Worm (Caenorhabditis elegans) whole organism, young adult: ENCODE measurements around the gene ZC190.2.

Experiments
- B0336.3 ChIP-seq: fragments of 200-800 bp; sonication (Bioruptor generic); IDR thresholded peaks from 2 replicates; pipeline ENCODE4 v1.3.6; 2022; ENCODE audit warnings: missing genetic modification characterization, missing compliant biosample characterization
- F37B4.10 ChIP-seq: fragments of 200-800 bp; sonication (Bioruptor generic); IDR thresholded peaks from 2 replicates; pipeline ENCODE4 v1.3.6; 2022; ENCODE audit warnings: missing genetic modification characterization, missing compliant biosample characterization
- F49E8.2 ChIP-seq: sonication (generic microtip); optimal IDR thresholded peaks from 3 replicates; lab custom pipeline; 2017; ENCODE audit warnings: missing genetic modification characterization, mild to moderate bottlenecking, missing compliant biosample characterization, antibody characterized with exemption, moderate library complexity; ENCODE audit not compliant: insufficient read depth
- F52B5.7 ChIP-seq: sonication (generic microtip); optimal IDR thresholded peaks from 2 replicates; lab custom pipeline; 2016; ENCODE audit warnings: mild to moderate bottlenecking, missing genetic modification characterization, missing compliant biosample characterization
- Y53G8AR.9 ChIP-seq: fragments of 200-800 bp; sonication (Bioruptor generic); conservative IDR thresholded peaks from 2 replicates; pipeline ENCODE4 v1.3.6; 2022; ENCODE audit warnings: missing genetic modification reagents, missing genetic modification characterization, missing compliant biosample characterization
- aptf-3 ChIP-seq: fragments of 200-800 bp; sonication (Bioruptor generic); IDR thresholded peaks from 2 replicates; pipeline ENCODE4 v1.3.6; 2022; ENCODE audit warnings: missing genetic modification characterization, missing compliant biosample characterization
- bed-2 ChIP-seq: fragments of 200-800 bp; sonication (Bioruptor generic); IDR thresholded peaks from 2 replicates; pipeline ENCODE4 v1.3.6; 2022; ENCODE audit warnings: missing genetic modification reagents, missing genetic modification characterization, missing compliant biosample characterization
- cebp-2 ChIP-seq: fragments of 200-800 bp; sonication (Bioruptor generic); IDR thresholded peaks from 2 replicates; pipeline ENCODE4 v1.3.6; 2022; ENCODE audit warnings: missing genetic modification characterization, missing compliant biosample characterization
- ceh-40 ChIP-seq: fragments of 200-800 bp; sonication (Bioruptor generic); IDR thresholded peaks from 2 replicates; pipeline ENCODE4 v1.3.6; 2022; ENCODE audit warnings: missing genetic modification characterization, missing compliant biosample characterization
- ceh-58 ChIP-seq: fragments of 200-800 bp; sonication (Bioruptor generic); IDR thresholded peaks from 2 replicates; pipeline ENCODE4 v1.3.6; 2022; ENCODE audit warnings: missing genetic modification characterization, missing compliant biosample characterization
- dpff-1 ChIP-seq: sonication (generic microtip); optimal IDR thresholded peaks from 2 replicates; lab custom pipeline; 2017; ENCODE audit warnings: mild to moderate bottlenecking, missing genetic modification characterization, missing compliant biosample characterization
- egl-18 ChIP-seq: fragments of 200-800 bp; sonication (Bioruptor generic); IDR thresholded peaks from 2 replicates; pipeline ENCODE4 v1.3.6; 2022; ENCODE audit warnings: missing genetic modification reagents, missing genetic modification characterization, missing compliant biosample characterization
- ekl-4 ChIP-seq: fragments of 200-800 bp; sonication (Bioruptor generic); IDR thresholded peaks from 2 replicates; pipeline ENCODE4 v1.3.6; 2022; ENCODE audit warnings: missing genetic modification reagents, missing genetic modification characterization, missing compliant biosample characterization
- ets-4 ChIP-seq: fragments of 200-800 bp; sonication (Bioruptor generic); optimal IDR thresholded peaks from 2 replicates; lab custom pipeline; 2018; ENCODE audit warnings: mild to moderate bottlenecking, missing genetic modification characterization, missing compliant biosample characterization
- gei-17 ChIP-seq: fragments of 200-800 bp; sonication (Bioruptor generic); optimal IDR thresholded peaks from 2 replicates; lab custom pipeline; 2018; ENCODE audit warnings: mild to moderate bottlenecking, missing genetic modification characterization, missing compliant biosample characterization
- him-1 ChIP-seq: sonication (generic microtip); optimal IDR thresholded peaks from 2 replicates; lab custom pipeline; 2016; ENCODE audit warnings: missing genotype, missing genetic modification reagents, missing genetic modification characterization, missing compliant biosample characterization
- hlh-12 ChIP-seq: sonication (generic microtip); optimal IDR thresholded peaks from 2 replicates; lab custom pipeline; 2016; ENCODE audit warnings: missing genetic modification characterization, missing compliant biosample characterization
- let-526 ChIP-seq: fragments of 200-800 bp; sonication (Bioruptor generic); IDR thresholded peaks from 2 replicates; pipeline ENCODE4 v1.3.6; 2022; ENCODE audit warnings: missing genetic modification reagents, missing genetic modification characterization, missing compliant biosample characterization
- lir-1 ChIP-seq: fragments of 200-800 bp; sonication (Bioruptor generic); conservative IDR thresholded peaks from 2 replicates; pipeline ENCODE4 v1.3.6; 2022; ENCODE audit warnings: missing genetic modification reagents, missing genetic modification characterization, missing compliant biosample characterization
- lsl-1 ChIP-seq: fragments of 200-800 bp; sonication (Bioruptor generic); optimal IDR thresholded peaks from 2 replicates; lab custom pipeline; 2018; ENCODE audit warnings: mild to moderate bottlenecking, missing genetic modification characterization, moderate library complexity, missing compliant biosample characterization
- madf-3 ChIP-seq: fragments of 200-800 bp; sonication (Bioruptor generic); IDR thresholded peaks from 2 replicates; pipeline ENCODE4 v1.3.6; 2022; ENCODE audit warnings: missing genetic modification reagents, missing genetic modification characterization, missing compliant biosample characterization
- madf-6 ChIP-seq: fragments of 200-800 bp; sonication (Bioruptor generic); IDR thresholded peaks from 2 replicates; pipeline ENCODE4 v1.3.6; 2022; ENCODE audit warnings: missing genetic modification reagents, missing genetic modification characterization, missing compliant biosample characterization
- madf-8 ChIP-seq: fragments of 200-800 bp; sonication (Bioruptor generic); conservative IDR thresholded peaks from 2 replicates; pipeline ENCODE4 v1.3.6; 2022; ENCODE audit warnings: missing genetic modification reagents, missing genetic modification characterization, missing compliant biosample characterization
- mel-28 ChIP-seq: sonication (generic microtip); optimal IDR thresholded peaks from 2 replicates; lab custom pipeline; 2016; ENCODE audit warnings: borderline replicate concordance, mild to moderate bottlenecking, missing genetic modification characterization, missing compliant biosample characterization
- nfya-2 ChIP-seq: fragments of 200-800 bp; sonication (Bioruptor generic); IDR thresholded peaks from 2 replicates; pipeline ENCODE4 v1.3.6; 2022; ENCODE audit warnings: missing genetic modification reagents, missing genetic modification characterization, missing compliant biosample characterization
- nhr-80 ChIP-seq: sonication (generic microtip); optimal IDR thresholded peaks from 2 replicates; lab custom pipeline; 2016; ENCODE audit warnings: missing genetic modification characterization, missing compliant biosample characterization
- rec-8 ChIP-seq, 2 experiments: sonication (generic microtip); optimal IDR thresholded peaks; 2 replicates each; lab custom pipeline; 2016; ENCODE audit warnings: mild to moderate bottlenecking in 2 of 2, missing genetic modification characterization in 2 of 2, missing genetic modification reagents in 2 of 2, missing genotype in 2 of 2, missing biosample characterization in 1 of 2, missing compliant biosample characterization in 1 of 2, moderate library complexity in 1 of 2
- repo-1 ChIP-seq: sonication (generic microtip); optimal IDR thresholded peaks from 2 replicates; lab custom pipeline; 2017; ENCODE audit warnings: mild to moderate bottlenecking, missing genetic modification characterization, missing compliant biosample characterization
- rpc-1 ChIP-seq, 2 experiments: fragments of 150-350 bp in 1 of 2; sonication (generic microtip) in 1 of 2; optimal IDR thresholded peaks; 2 replicates each; lab custom pipeline; 2014 to 2018; ENCODE audit warnings: missing biosample characterization in 1 of 2, missing genetic modification characterization in 1 of 2, missing genetic modification reagents in 1 of 2, missing genotype in 1 of 2
- snpc-1.1 ChIP-seq: sonication (generic microtip); optimal IDR thresholded peaks from 2 replicates; lab custom pipeline; 2017; ENCODE audit warnings: missing genetic modification characterization, mild to moderate bottlenecking, missing compliant biosample characterization, antibody characterized with exemption, moderate library complexity, missing genotype, missing genetic modification reagents; ENCODE audit not compliant: insufficient read depth
- snpc-4 ChIP-seq, 5 experiments: fragments of 150-350 bp in 1 of 5; sonication (generic microtip) in 4 of 5; optimal IDR thresholded peaks; 2 replicates each; lab custom pipeline; 2014 to 2018; ENCODE audit warnings: missing genetic modification characterization in 5 of 5, missing biosample characterization in 3 of 5, antibody characterized with exemption in 2 of 5, mild to moderate bottlenecking in 2 of 5, missing compliant biosample characterization in 2 of 5, missing genotype in 2 of 5, moderate library complexity in 2 of 5, missing genetic modification reagents in 1 of 5
- somi-1 ChIP-seq: fragments of 200-800 bp; sonication (Bioruptor generic); optimal IDR thresholded peaks from 2 replicates; lab custom pipeline; 2018; ENCODE audit warnings: mild to moderate bottlenecking, missing genetic modification characterization, missing compliant biosample characterization
- unc-130 ChIP-seq: sonication (generic microtip); optimal IDR thresholded peaks from 2 replicates; lab custom pipeline; 2016; ENCODE audit warnings: missing genetic modification reagents, missing genetic modification characterization, missing compliant biosample characterization
- zim-3 ChIP-seq: sonication (generic microtip); optimal IDR thresholded peaks from 2 replicates; lab custom pipeline; 2017; ENCODE audit warnings: mild to moderate bottlenecking, missing genetic modification characterization, moderate library complexity, missing compliant biosample characterization
- ztf-18 ChIP-seq: sonication (generic microtip); optimal IDR thresholded peaks from 2 replicates; lab custom pipeline; 2016; ENCODE audit warnings: missing genotype, mild to moderate bottlenecking, missing genetic modification characterization, missing compliant biosample characterization

The ZC190.2 gene

ce11 chrV:8681050-8681449, at the start of gene ZC190.2:
Gene ZC190.2 (plus strand): TSS chrV:8681350.
- TF ChIP-seq F49E8.2 (tag; lab: Kevin White, UChicago) (no peak), mel-28 (tag; lab: Kevin White, UChicago) (no peak), snpc-1.1 (tag; lab: Kevin White, UChicago) (no peak), zim-3 (tag; lab: Kevin White, UChicago) (no peak), F37B4.10 (GFP tag; lab: Robert Waterston, UW) (no peak), cebp-2 (GFP tag; lab: Robert Waterston, UW) (no peak), Y53G8AR.9 (GFP tag; lab: Robert Waterston, UW) (no peak), madf-3 (GFP tag; lab: Robert Waterston, UW) (no peak), hlh-12 (no peak), nhr-80 (no peak), F52B5.7 (tag; lab: Kevin White, UChicago) (no peak), lir-1 (GFP tag; lab: Robert Waterston, UW) (no peak), ets-4 (GFP tag; lab: Kevin White, UChicago) (no peak), bed-2 (GFP tag; lab: Robert Waterston, UW) (no peak)

- TF ChIP-seq F37B4.10 (GFP tag; lab: Robert Waterston, UW) (no peak), nfya-2 (no peak), gei-17 (GFP tag; lab: Kevin White, UChicago) (no peak), madf-8 (GFP tag; lab: Robert Waterston, UW) (no peak), ceh-58 (GFP tag; lab: Robert Waterston, UW) (no peak), madf-6 (no peak), ceh-40 (GFP tag; lab: Robert Waterston, UW) (no peak), snpc-4 (GFP tag; optimal IDR thresholded peaks at IDR 0.05; lab: Kevin White, UChicago) (no peak), snpc-4 (tag; optimal IDR thresholded peaks at IDR 0.05; lab: Kevin White, UChicago) (no peak), ztf-18 (tag; lab: Kevin White, UChicago) (no peak)
These were observed 48.4 kb upstream of the ZC190.2 start for ce11 chrV:8632788-8633187.

ce11 chrV:8635575-8635974, 45.6 kb upstream of the ZC190.2 start, which contains the start of gene oac-29:
Gene oac-29 (minus strand): TSS chrV:8635675.
- TF ChIP-seq dpff-1 (tag; lab: Kevin White, UChicago) = no peak
- no peak for TF ChIP-seq rec-8 (tag; optimal IDR thresholded peaks at IDR 0.05; lab: Kevin White, UChicago)
- TF ChIP-seq him-1 (tag; lab: Kevin White, UChicago) = no peak
- TF ChIP-seq repo-1 = no peak
- no peak for TF ChIP-seq lsl-1 (GFP tag; lab: Kevin White, UChicago)
- TF ChIP-seq egl-18 (GFP tag; lab: Robert Waterston, UW) = no peak
- no peak for TF ChIP-seq let-526
- TF ChIP-seq somi-1 (GFP tag; lab: Kevin White, UChicago) = no peak
- TF ChIP-seq unc-130 (GFP tag; lab: Kevin White, UChicago) = no peak
- TF ChIP-seq rpc-1 (optimal IDR thresholded peaks at IDR 0.05; lab: Kevin White, UChicago) = no peak
- TF ChIP-seq rpc-1 (tag; optimal IDR thresholded peaks at IDR 0.05; lab: Kevin White, UChicago) = no peak
- no peak for TF ChIP-seq B0336.3 (GFP tag; lab: Robert Waterston, UW)
- no peak for TF ChIP-seq madf-8 (GFP tag; lab: Robert Waterston, UW)
- TF ChIP-seq ekl-4 (GFP tag; lab: Robert Waterston, UW) = no peak
- no peak for TF ChIP-seq aptf-3 (GFP tag; lab: Robert Waterston, UW)
- TF ChIP-seq, all 124 proteins: peak for 0
